Worm (Caenorhabditis elegans) whole organism, L4 larva: ENCODE measurements around the gene zfp-3.

Experiments
- D1046.2 ChIP-seq: fragments of 200-800 bp; sonication (Bioruptor generic); IDR thresholded peaks from 2 replicates; pipeline ENCODE4 v1.3.6; 2022; ENCODE audit warnings: missing genetic modification characterization, missing compliant biosample characterization
- T20F7.1 ChIP-seq: fragments of 200-800 bp; sonication (Bioruptor generic); optimal IDR thresholded peaks from 2 replicates; lab custom pipeline; 2018; ENCODE audit warnings: mild to moderate bottlenecking, missing genetic modification characterization, missing compliant biosample characterization
- aly-2 ChIP-seq: sonication (generic microtip); optimal IDR thresholded peaks from 2 replicates; lab custom pipeline; 2018; ENCODE audit warnings: missing biosample characterization, missing genetic modification characterization
- ama-1 ChIP-seq: fragments of 150-350 bp; optimal IDR thresholded peaks from 2 replicates; lab custom pipeline; 2014; ENCODE audit warnings: inconsistent platforms, mixed read lengths
- arid-1 ChIP-seq: fragments of 200-800 bp; sonication (Bioruptor generic); conservative IDR thresholded peaks from 2 replicates; pipeline ENCODE4 v1.3.6; 2022; ENCODE audit warnings: missing genetic modification reagents, missing genetic modification characterization, missing compliant biosample characterization
- dpl-1 ChIP-seq: fragments of 150-350 bp; optimal IDR thresholded peaks from 2 replicates; lab custom pipeline; 2014; ENCODE audit warnings: missing biosample characterization, missing genetic modification reagents, missing genetic modification characterization
- dve-1 ChIP-seq: sonication (generic microtip); optimal IDR thresholded peaks from 2 replicates; lab custom pipeline; 2017; ENCODE audit warnings: antibody characterized with exemption, mild to moderate bottlenecking, missing genetic modification characterization, missing compliant biosample characterization; ENCODE audit not compliant: insufficient read depth
- nhr-6 ChIP-seq: fragments of 150-350 bp; optimal IDR thresholded peaks from 2 replicates; lab custom pipeline; 2014; ENCODE audit warnings: missing biosample characterization, missing genetic modification characterization
- nhr-76 ChIP-seq: fragments of 150-350 bp; optimal IDR thresholded peaks from 2 replicates; lab custom pipeline; 2014; ENCODE audit warnings: missing biosample characterization, missing genetic modification characterization
- snpc-4 ChIP-seq: fragments of 150-350 bp; optimal IDR thresholded peaks from 2 replicates; lab custom pipeline; 2014; ENCODE audit warnings: missing biosample characterization, missing genetic modification characterization
- unc-62 ChIP-seq, 3 experiments: fragments of 150-350 bp in 1 of 3; sonication (generic microtip); optimal IDR thresholded peaks in 2 of 3; peaks in 1 of 3; 1 replicate in 1 of 3; 2 replicates in 2 of 3; lab custom pipeline; 2014 to 2017; ENCODE audit warnings: missing biosample characterization in 3 of 3, missing genetic modification characterization in 3 of 3, missing genetic modification reagents in 3 of 3, missing genotype in 1 of 3
- zip-2 ChIP-seq: fragments of 150-350 bp; optimal IDR thresholded peaks from 2 replicates; lab custom pipeline; 2014; ENCODE audit warnings: missing biosample characterization, missing genetic modification characterization

DNA sequence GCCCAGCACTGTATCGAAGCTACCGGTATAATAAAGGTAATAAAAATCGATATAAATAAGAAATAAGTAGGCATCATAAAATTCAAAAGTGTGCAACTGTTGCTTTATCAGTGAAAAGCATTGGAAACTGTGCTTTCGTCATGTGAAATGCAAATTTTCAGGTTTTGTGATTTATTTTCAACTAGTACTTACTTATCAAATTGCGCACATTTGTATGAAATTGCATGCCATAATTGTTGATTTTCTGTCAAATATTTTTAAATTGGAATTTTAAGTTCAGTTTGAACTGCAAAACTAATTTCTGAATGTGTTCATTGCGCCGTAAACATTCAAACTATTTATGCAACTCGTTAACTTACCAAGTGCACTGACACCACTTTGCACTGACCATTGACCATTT, 39.3 kb upstream of the zfp-3 start, which contains the start of gene D1005.4:
- TF ChIP-seq snpc-4 (tag; lab: Kevin White, UChicago) (no peak), dpl-1 (GFP tag; lab: Kevin White, UChicago) (no peak), T20F7.1 (GFP tag; lab: Kevin White, UChicago) (no peak), aly-2 (tag; lab: Kevin White, UChicago) (no peak), D1046.2 (GFP tag; lab: Robert Waterston, UW) (no peak), nhr-6 (tag; lab: Kevin White, UChicago) (no peak), dve-1 (tag; lab: Kevin White, UChicago) (no peak), nhr-76 (tag; lab: Kevin White, UChicago) (no peak), unc-62 (GFP tag; optimal IDR thresholded peaks at IDR 0.05 in 1 of 2; lab: Kevin White, UChicago) (no peak), unc-62 (tag; optimal IDR thresholded peaks at IDR 0.05; lab: Kevin White, UChicago) (no peak), arid-1 (GFP tag; lab: Robert Waterston, UW) (no peak), ama-1 (lab: Kevin White, UChicago) (no peak), zip-2 (no peak)
